Worm (Caenorhabditis elegans): Measurements from ENCODE around the gene C32B5.18.
"Not testable (repeated sequence)": the region's sequence is repeated elsewhere in the genome, so short reads cannot be mapped to it uniquely, and the experiment has no call there.

Gene C32B5.18

DNA sequence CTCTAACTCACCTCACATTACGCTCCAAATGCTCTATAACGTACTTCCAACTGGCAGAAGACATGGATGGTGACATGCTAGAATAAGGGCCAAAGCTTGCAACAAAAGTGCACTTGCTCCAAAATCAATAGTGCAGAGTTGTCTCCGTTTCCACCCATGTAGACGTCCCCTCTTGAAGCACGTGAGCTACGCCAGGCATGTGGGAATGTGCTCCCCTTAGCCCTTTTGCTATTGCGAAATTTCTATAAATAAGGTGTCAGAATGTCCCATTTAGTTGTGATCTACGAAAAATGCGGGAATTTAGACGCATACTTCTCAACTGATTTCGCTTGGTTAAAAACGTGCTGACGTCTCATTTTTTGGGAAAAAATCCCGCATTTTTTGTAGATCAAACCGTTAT is 9.9 kb upstream of the C32B5.18 start:
- no peak for TF ChIP-seq unc-3 (GFP tag; conservative IDR thresholded peaks at IDR 0.05)
- no peak for TF ChIP-seq unc-3 (tag; optimal IDR thresholded peaks at IDR 0.05)
- TF ChIP-seq ceh-48 (tag; optimal IDR thresholded peaks at IDR 0.05), result peak; percentile 46
- peak; percentile 28 for TF ChIP-seq ceh-19 (GFP tag; optimal IDR thresholded peaks at IDR 0.05)

DNA sequence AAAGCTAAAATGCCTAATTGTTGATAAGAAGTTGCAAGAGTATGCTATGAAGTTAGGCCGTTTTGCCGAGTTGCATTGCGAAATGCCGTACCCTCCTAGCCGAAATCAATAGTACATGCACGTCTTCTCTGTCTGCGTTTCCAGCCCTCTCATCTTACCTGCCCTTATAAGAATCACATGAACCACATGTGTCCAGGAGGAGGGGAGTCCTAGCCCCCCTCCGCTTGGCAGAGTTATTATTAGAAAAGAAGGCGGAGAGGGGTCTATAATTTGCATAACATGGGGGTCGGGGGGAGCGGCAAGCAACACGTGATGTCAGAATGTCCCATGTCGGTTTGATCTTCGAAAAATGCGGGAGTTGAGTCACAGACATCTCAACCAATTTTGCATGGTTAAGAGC is 7.3 kb upstream of the C32B5.18 start:
- TF ChIP-seq pros-1 (tag; optimal IDR thresholded peaks at IDR 0.05) (no peak), ttx-3 (tag; optimal IDR thresholded peaks at IDR 0.05) (no peak), ceh-30 (tag; optimal IDR thresholded peaks at IDR 0.05) (no peak), unc-3 (GFP tag; conservative IDR thresholded peaks at IDR 0.05) (no peak), unc-3 (tag; optimal IDR thresholded peaks at IDR 0.05) (no peak), ceh-48 (tag; optimal IDR thresholded peaks at IDR 0.05) (peak; percentile 6), nhr-11 (tag; optimal IDR thresholded peaks at IDR 0.05) (no peak), fkh-10 (GFP tag; optimal IDR thresholded peaks at IDR 0.05) (no peak), hlh-30 (tag; optimal IDR thresholded peaks at IDR 0.05; ENCODE audit: insufficient read depth) (peak; percentile 60), ceh-45 (GFP tag; IDR thresholded peaks at IDR 0.05) (no peak), syd-9 (tag; optimal IDR thresholded peaks at IDR 0.05) (no peak), hlh-6 (tag; optimal IDR thresholded peaks at IDR 0.05) (no peak)

DNA sequence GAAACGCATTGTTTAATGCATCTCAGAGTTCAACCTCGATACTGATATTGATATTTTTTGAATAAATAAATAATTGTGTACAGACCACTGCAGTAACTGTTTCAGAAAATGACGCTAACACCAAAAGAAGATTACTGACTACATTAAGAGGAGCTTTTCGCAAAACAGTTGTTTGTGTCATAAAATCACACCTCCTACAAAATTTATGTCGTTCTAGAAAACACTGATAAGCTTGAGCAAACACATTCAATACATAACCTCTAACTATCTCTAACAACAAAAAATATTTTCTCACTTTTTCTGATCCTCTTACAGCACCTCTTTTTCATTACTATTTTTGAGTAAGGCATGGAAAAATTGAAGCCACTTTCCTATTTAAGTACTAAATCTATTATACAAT is 5.7 kb upstream of the C32B5.18 start, which contains the start of gene fbxc-7:
TSS of gene fbxc-7 (plus strand) at position 301 of the 400 bp plus-strand sequence.
- not testable (repeated sequence) for TF ChIP-seq C08G9.2, pha-4, sox-4 (tag; optimal IDR thresholded peaks at IDR 0.05)

DNA sequence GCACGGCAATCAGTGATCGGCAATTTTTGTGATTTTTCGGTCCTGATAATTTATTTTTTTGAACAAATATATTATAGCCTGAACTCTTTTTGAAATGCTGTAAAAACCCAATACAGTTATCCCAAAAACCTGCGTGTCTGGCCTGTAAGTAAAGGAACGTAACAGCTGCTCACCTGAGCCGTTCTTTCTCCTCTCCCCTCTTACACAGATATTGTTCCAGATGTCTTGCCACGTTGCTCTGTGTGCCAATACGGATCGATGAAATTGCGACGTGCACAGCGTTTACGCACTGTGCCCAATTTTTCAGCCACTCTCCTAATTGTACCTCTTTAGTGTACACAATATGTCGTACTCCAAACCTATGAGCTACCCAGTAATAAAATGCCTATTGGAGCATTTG is 1.7 kb upstream of the C32B5.18 start, which contains the start of gene sdz-4:
TSS of gene sdz-4 (plus strand) at position 301 of the 400 bp plus-strand sequence.
- no peak for TF ChIP-seq fkh-6 (tag; optimal IDR thresholded peaks at IDR 0.05)
- TF ChIP-seq elt-2 (tag; optimal IDR thresholded peaks at IDR 0.05), result no peak
- no peak for TF ChIP-seq ceh-45 (GFP tag; IDR thresholded peaks at IDR 0.05)
- no peak for TF ChIP-seq C08G9.2 (tag; optimal IDR thresholded peaks at IDR 0.05)
- TF ChIP-seq ceh-48 (tag; optimal IDR thresholded peaks at IDR 0.05), result no peak
- TF ChIP-seq che-1 (tag; optimal IDR thresholded peaks at IDR 0.05), result no peak
- no peak for TF ChIP-seq mec-3 (tag; optimal IDR thresholded peaks at IDR 0.05; ENCODE audit: borderline replicate concordance)

DNA sequence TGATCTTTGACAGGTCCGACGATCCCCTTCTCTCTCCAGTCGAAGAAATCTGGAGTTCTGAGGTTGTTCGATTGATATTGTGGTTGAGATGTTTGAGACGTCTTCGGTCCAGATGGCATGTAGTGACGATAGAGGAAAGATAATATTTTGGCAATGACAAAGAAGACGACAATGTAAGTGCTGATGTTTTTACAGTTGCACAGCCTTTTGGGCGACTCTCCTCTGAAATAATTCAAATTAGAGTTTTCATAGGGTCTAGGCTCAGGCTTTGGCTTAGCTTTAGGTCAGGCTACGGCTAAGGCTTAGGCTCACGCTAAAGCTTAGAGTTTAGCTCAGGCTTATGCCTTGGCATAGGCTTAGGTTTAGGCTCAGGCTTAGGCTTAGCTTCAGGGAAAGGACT is 1.6 kb downstream of the C32B5.18 start, which contains the start of gene C32B5.13:
TSS of gene C32B5.13 (minus strand) at position 101 of the 400 bp plus-strand sequence.
- TF ChIP-seq lin-11 (tag; optimal IDR thresholded peaks at IDR 0.05) (no peak), ceh-22 (tag; optimal IDR thresholded peaks at IDR 0.05) (no peak), fax-1 (tag; optimal IDR thresholded peaks at IDR 0.05) (no peak), C08G9.2 (tag; optimal IDR thresholded peaks at IDR 0.05) (no peak), hlh-13 (GFP tag; optimal IDR thresholded peaks at IDR 0.05) (no peak), ceh-30 (tag; optimal IDR thresholded peaks at IDR 0.05) (no peak), ceh-24 (tag; optimal IDR thresholded peaks at IDR 0.05) (no peak), dmd-4 (tag; optimal IDR thresholded peaks at IDR 0.05; ENCODE audit: borderline replicate concordance) (no peak), ztf-16 (tag; optimal IDR thresholded peaks at IDR 0.05) (no peak), ceh-6 (GFP tag; optimal IDR thresholded peaks at IDR 0.05) (no peak), npax-4 (tag; optimal IDR thresholded peaks at IDR 0.05) (no peak), ceh-45 (GFP tag; IDR thresholded peaks at IDR 0.05) (no peak), nhr-232 (tag; optimal IDR thresholded peaks at IDR 0.05) (no peak), rnt-1 (tag; optimal IDR thresholded peaks at IDR 0.05) (no peak), elt-2 (tag; optimal IDR thresholded peaks at IDR 0.05) (no peak)

DNA sequence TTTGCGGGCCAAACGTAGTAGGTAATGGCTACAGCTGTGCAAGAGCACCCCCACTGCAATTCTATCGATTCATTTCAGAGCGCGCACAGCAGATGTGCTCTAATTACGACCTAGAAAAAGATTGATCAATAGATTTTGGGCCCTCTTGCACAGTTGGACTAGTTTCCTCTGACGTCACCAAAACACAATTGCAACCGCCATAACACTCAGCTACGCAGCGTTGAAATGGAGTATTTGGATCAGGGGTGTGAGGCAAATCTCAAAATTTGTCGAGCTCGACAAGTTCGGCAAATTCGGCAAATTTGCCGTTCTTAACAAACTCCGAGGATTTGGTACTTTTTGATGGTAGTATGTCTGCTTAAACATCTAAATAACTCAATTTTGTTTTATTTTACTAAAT is 6.6 kb downstream of the C32B5.18 start, which contains the start of gene fbxc-18:
TSS of gene fbxc-18 (minus strand) at position 101 of the 400 bp plus-strand sequence.
- TF ChIP-seq nhr-11 (tag; optimal IDR thresholded peaks at IDR 0.05); K09A11.1 (tag; optimal IDR thresholded peaks at IDR 0.05; ENCODE audit: insufficient read depth); che-1 (tag; optimal IDR thresholded peaks at IDR 0.05): not testable (repeated sequence)
